Worm (Caenorhabditis elegans): ENCODE measurements around the gene F54D5.9.

Gene F54D5.9

DNA sequence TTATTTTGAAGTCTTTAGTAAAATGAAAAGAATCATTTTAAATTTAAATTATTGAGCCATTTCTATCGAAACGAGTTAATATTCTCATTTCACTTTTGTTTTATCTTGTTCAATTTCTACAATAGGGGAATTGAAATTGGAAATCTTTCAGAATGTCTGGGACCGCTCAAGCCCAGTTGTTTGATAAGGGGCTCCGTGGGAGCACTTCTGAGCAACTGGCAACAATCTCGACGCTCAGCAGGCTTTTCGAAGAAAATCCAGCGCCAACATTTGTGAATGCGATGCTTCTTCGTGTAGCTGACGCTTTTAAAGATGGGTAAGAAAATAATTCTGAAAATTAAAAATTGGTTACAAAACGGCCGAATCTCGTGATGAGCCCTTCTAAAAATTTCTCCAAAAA is 38.1 kb upstream of the F54D5.9 start, which contains the start of gene ints-7 (continued):
- TF ChIP-seq Y95B8A.8 (GFP tag; IDR thresholded peaks at IDR 0.05) (no peak), ceh-58 (GFP tag; IDR thresholded peaks at IDR 0.05) (no peak), egl-44 (GFP tag; IDR thresholded peaks at IDR 0.05) (no peak), F39B2.1 (GFP tag; IDR thresholded peaks at IDR 0.05) (no peak), lin-40 (tag; optimal IDR thresholded peaks at IDR 0.05) (no peak), xnd-1 (tag; optimal IDR thresholded peaks at IDR 0.05) (peak; percentile 7), Y67H2A.10 (GFP tag; conservative IDR thresholded peaks at IDR 0.05) (no peak), F57C9.4 (tag; optimal IDR thresholded peaks at IDR 0.05) (no peak), nhr-27 (tag; optimal IDR thresholded peaks at IDR 0.05) (no peak), dpl-1 (GFP tag; optimal IDR thresholded peaks at IDR 0.05) (no peak), hrde-1 (tag; optimal IDR thresholded peaks at IDR 0.05; ENCODE audit: borderline replicate concordance) (peak; percentile 64), let-607 (tag; optimal IDR thresholded peaks at IDR 0.05) (no peak), dpff-1 (tag; optimal IDR thresholded peaks at IDR 0.05) (no peak), rec-8 (tag; optimal IDR thresholded peaks at IDR 0.05) (no peak), C17E4.6 (GFP tag; IDR thresholded peaks at IDR 0.05) (0 out of 2 replicates have a peak, but pooled peaks have one; percentile 31), zim-3 (tag; optimal IDR thresholded peaks at IDR 0.05) (no peak), aptf-3 (GFP tag; IDR thresholded peaks at IDR 0.05) (no peak), T26A5.8 (tag; optimal IDR thresholded peaks at IDR 0.05) (no peak), lin-35 (GFP tag; optimal IDR thresholded peaks at IDR 0.05) (no peak), lir-1 (GFP tag; conservative IDR thresholded peaks at IDR 0.05) (no peak), F10E7.11 (tag; optimal IDR thresholded peaks at IDR 0.05) (no peak), cebp-2 (GFP tag; IDR thresholded peaks at IDR 0.05) (no peak), lsy-27 (tag; optimal IDR thresholded peaks at IDR 0.05; ENCODE audit: borderline replicate concordance, insufficient read depth) (no peak), snpc-4 (GFP tag; optimal IDR thresholded peaks at IDR 0.05) (no peak), snpc-4 (tag; optimal IDR thresholded peaks at IDR 0.05) (no peak), Y79H2A.3 (GFP tag; conservative IDR thresholded peaks at IDR 0.05) (no peak), atf-7 (tag; optimal IDR thresholded peaks at IDR 0.05) (no peak), ceh-40 (GFP tag; IDR thresholded peaks at IDR 0.05) (no peak), lag-1 (GFP tag; IDR thresholded peaks at IDR 0.05) (no peak), mel-28 (tag; optimal IDR thresholded peaks at IDR 0.05; ENCODE audit: borderline replicate concordance) (no peak), ztf-22 (GFP tag; optimal IDR thresholded peaks at IDR 0.05) (no peak), sptf-2 (GFP tag; optimal IDR thresholded peaks at IDR 0.05) (no peak), F49E8.2 (tag; optimal IDR thresholded peaks at IDR 0.05; ENCODE audit: insufficient read depth) (no peak), C06A6.2 (GFP tag; conservative IDR thresholded peaks at IDR 0.05) (no peak), Y53F4B.3 (GFP tag; IDR thresholded peaks at IDR 0.05) (no peak), attf-3 (GFP tag; conservative IDR thresholded peaks at IDR 0.05) (no peak), madf-6 (GFP tag; IDR thresholded peaks at IDR 0.05) (peak; percentile 40; the same call in 1 of the 2 replicates), chd-7 (tag; optimal IDR thresholded peaks at IDR 0.05) (no peak), die-1 (tag; optimal IDR thresholded peaks at IDR 0.05) (no peak), cebp-1 (GFP tag; IDR thresholded peaks at IDR 0.05) (no peak), cebp-1 (tag; optimal IDR thresholded peaks at IDR 0.05) (no peak), snpc-1.1 (tag; optimal IDR thresholded peaks at IDR 0.05; ENCODE audit: insufficient read depth) (no peak), bed-1 (GFP tag; IDR thresholded peaks at IDR 0.05) (no peak), F52B5.7 (tag; optimal IDR thresholded peaks at IDR 0.05) (peak; percentile 9), ztf-25 (GFP tag; IDR thresholded peaks at IDR 0.05) (no peak)
